Fruit fly (Drosophila melanogaster) whole organism, prepupa: ENCODE results near the gene Hydr2.

ENCODE experiments used
- CG16779 ChIP-seq: fragments of 200-800 bp; sonication (Bioruptor generic); optimal IDR thresholded peaks from 3 replicates; lab custom pipeline; 2017; ENCODE audit warnings: missing biosample characterization, mild to moderate bottlenecking, missing genetic modification characterization
- CG32006 ChIP-seq: fragments of 200-800 bp; sonication (Bioruptor generic); optimal IDR thresholded peaks from 3 replicates; lab custom pipeline; 2017; ENCODE audit warnings: missing biosample characterization, mild to moderate bottlenecking, missing genetic modification characterization
- CG4318 ChIP-seq: fragments of 200-800 bp; sonication (Bioruptor generic); optimal IDR thresholded peaks from 3 replicates; lab custom pipeline; 2017; ENCODE audit warnings: missing biosample characterization, mild to moderate bottlenecking, missing genetic modification characterization
- CG6808 ChIP-seq: fragments of 200-800 bp; sonication (Bioruptor generic); optimal IDR thresholded peaks from 3 replicates; lab custom pipeline; 2017; ENCODE audit warnings: missing biosample characterization, missing genetic modification characterization, mild to moderate bottlenecking, moderate library complexity, missing genetic modification reagents
- CG8632 ChIP-seq: fragments of 200-800 bp; sonication (Bioruptor generic); optimal IDR thresholded peaks from 3 replicates; lab custom pipeline; 2016; ENCODE audit warnings: missing biosample characterization, missing genetic modification characterization
- Gug ChIP-seq: fragments of 200-800 bp; sonication (Bioruptor generic); IDR thresholded peaks from 2 replicates; pipeline ENCODE4 v1.3.6; 2022; ENCODE audit warnings: missing biosample characterization, missing genetic modification characterization
- Lpt ChIP-seq: fragments of 200-800 bp; sonication (Bioruptor generic); optimal IDR thresholded peaks from 3 replicates; lab custom pipeline; 2016; ENCODE audit warnings: missing biosample characterization, missing genetic modification characterization
- achi ChIP-seq: fragments of 200-800 bp; sonication (Bioruptor generic); optimal IDR thresholded peaks from 3 replicates; lab custom pipeline; 2016; ENCODE audit warnings: missing biosample characterization, missing genetic modification characterization
- acj6 ChIP-seq: fragments of 200-800 bp; sonication (Bioruptor generic); optimal IDR thresholded peaks from 3 replicates; lab custom pipeline; 2016; ENCODE audit warnings: missing biosample characterization, missing genetic modification characterization
- cyc ChIP-seq: fragments of 200-800 bp; sonication (Bioruptor generic); optimal IDR thresholded peaks from 3 replicates; lab custom pipeline; 2016; ENCODE audit warnings: missing biosample characterization, missing genetic modification characterization
- eg ChIP-seq: fragments of 200-800 bp; sonication (Bioruptor generic); IDR thresholded peaks from 3 replicates; pipeline ENCODE4 v1.3.6; 2022; ENCODE audit warnings: missing biosample characterization, missing genetic modification characterization
- svp ChIP-seq: fragments of 200-800 bp; sonication (Bioruptor generic); peaks from one replicate; lab custom pipeline; 2016; ENCODE audit warnings: missing biosample characterization, missing genetic modification characterization
- vri ChIP-seq: fragments of 200-800 bp; sonication (Bioruptor generic); optimal IDR thresholded peaks from 3 replicates; lab custom pipeline; 2016; ENCODE audit warnings: missing biosample characterization, mild to moderate bottlenecking, missing genetic modification characterization

DNA sequence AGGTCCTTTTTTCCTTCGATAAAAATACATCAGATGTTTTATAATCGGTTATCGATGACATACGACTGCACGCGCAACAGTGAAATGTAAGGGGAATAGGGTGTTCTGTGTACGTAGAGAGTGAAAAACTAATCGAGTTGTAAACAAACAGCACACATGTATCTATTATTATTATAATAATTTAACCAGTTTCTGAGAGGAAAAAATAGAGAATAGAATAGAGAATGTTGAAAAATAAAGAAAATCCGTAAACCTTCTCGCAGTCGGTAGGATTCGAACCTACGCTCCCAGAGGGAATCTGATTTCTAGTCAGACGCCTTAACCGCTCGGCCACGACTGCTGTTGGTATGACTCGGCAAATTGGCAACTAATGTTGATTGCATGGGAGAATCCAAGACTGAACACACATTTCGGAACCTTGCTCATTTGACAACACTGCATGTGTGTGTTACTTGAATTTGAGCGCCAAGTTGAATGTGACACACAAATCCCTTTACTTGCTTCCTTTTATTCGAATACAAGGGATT is 9.4 kb downstream of the Hydr2 start:
- no peak for TF ChIP-seq CG32006 (GFP tag; lab: Kevin White, UChicago)
- no peak for TF ChIP-seq CG4318 (GFP tag; lab: Kevin White, UChicago)
- TF ChIP-seq Gug (GFP tag; lab: Robert Waterston, UW): no peak
- TF ChIP-seq CG8632: no peak
- no peak for TF ChIP-seq CG16779 (tag; lab: Kevin White, UChicago)
- TF ChIP-seq CG6808 (GFP tag; lab: Kevin White, UChicago): peak; percentile 37
- TF ChIP-seq vri: peak; percentile 7
- peak; percentile 10 for TF ChIP-seq cyc (GFP tag; lab: Kevin White, UChicago)
- TF ChIP-seq acj6 (GFP tag; lab: Kevin White, UChicago): no peak
- peak; percentile 51 for TF ChIP-seq svp (GFP tag; lab: Kevin White, UChicago)
- TF ChIP-seq Lpt (GFP tag; lab: Kevin White, UChicago): peak; percentile 7
- TF ChIP-seq achi (GFP tag; lab: Kevin White, UChicago): peak; percentile 16
- TF ChIP-seq eg (GFP tag; lab: Robert Waterston, UW): peak; percentile 3; the same call in 1 of the 3 replicates
